Worm (Caenorhabditis elegans) whole organism, early embryonic: ENCODE results near the gene dep-1.

Experiments used
- B0310.2 ChIP-seq: sonication (generic microtip); optimal IDR thresholded peaks from 2 replicates; lab custom pipeline; 2016; ENCODE audit warnings: mild to moderate bottlenecking, missing genetic modification characterization, missing compliant biosample characterization
- F13C5.2 ChIP-seq: sonication (generic microtip); optimal IDR thresholded peaks from 2 replicates; lab custom pipeline; 2017; ENCODE audit warnings: mild to moderate bottlenecking, missing genetic modification characterization, inconsistent platforms, missing compliant biosample characterization
- aly-1 ChIP-seq: sonication (generic microtip); optimal IDR thresholded peaks from 2 replicates; lab custom pipeline; 2016; ENCODE audit warnings: missing genetic modification characterization, missing compliant biosample characterization
- ama-1 ChIP-seq: fragments of 150-350 bp; optimal IDR thresholded peaks from 2 replicates; lab custom pipeline; 2014
- ceh-13 ChIP-seq: fragments of 200-800 bp; sonication (Bioruptor generic); optimal IDR thresholded peaks from 2 replicates; lab custom pipeline; 2018; ENCODE audit warnings: mild to moderate bottlenecking, missing genetic modification characterization, missing compliant biosample characterization
- ceh-36 ChIP-seq: sonication (generic microtip); optimal IDR thresholded peaks from 2 replicates; lab custom pipeline; 2016; ENCODE audit warnings: missing genetic modification characterization, inconsistent platforms, missing compliant biosample characterization
- ets-7 ChIP-seq: sonication (generic microtip); optimal IDR thresholded peaks from 2 replicates; lab custom pipeline; 2016; ENCODE audit warnings: missing genotype, missing genetic modification characterization, missing compliant biosample characterization
- flt-1 ChIP-seq: fragments of 200-800 bp; sonication (Bioruptor generic); IDR thresholded peaks from 2 replicates; pipeline ENCODE4 v1.3.6; 2022; ENCODE audit warnings: missing genetic modification characterization, missing compliant biosample characterization
- hmbx-1 ChIP-seq: sonication (generic microtip); optimal IDR thresholded peaks from 2 replicates; lab custom pipeline; 2016; ENCODE audit warnings: mild to moderate bottlenecking, missing genetic modification characterization, missing compliant biosample characterization
- hmg-4 ChIP-seq: fragments of 200-800 bp; sonication (Bioruptor generic); optimal IDR thresholded peaks from 2 replicates; lab custom pipeline; 2018; ENCODE audit warnings: mild to moderate bottlenecking, missing genetic modification characterization, missing compliant biosample characterization
- hnd-1 ChIP-seq: sonication (generic microtip); optimal IDR thresholded peaks from 2 replicates; lab custom pipeline; 2016; ENCODE audit warnings: missing genetic modification characterization, missing compliant biosample characterization
- pes-1 ChIP-seq: fragments of 200-800 bp; sonication (Bioruptor generic); IDR thresholded peaks from 2 replicates; pipeline ENCODE4 v1.3.6; 2022; ENCODE audit warnings: missing genetic modification reagents, missing genetic modification characterization, missing compliant biosample characterization
- scrt-1 ChIP-seq: fragments of 200-800 bp; sonication (Bioruptor generic); IDR thresholded peaks from 2 replicates; pipeline ENCODE4 v1.3.6; 2022; ENCODE audit warnings: missing genetic modification characterization, missing compliant biosample characterization
- sea-1 ChIP-seq: fragments of 200-800 bp; sonication (Bioruptor generic); conservative IDR thresholded peaks from 2 replicates; pipeline ENCODE4 v1.3.6; 2022; ENCODE audit warnings: missing genetic modification characterization, missing compliant biosample characterization
- tbx-11 ChIP-seq: fragments of 200-800 bp; sonication (Bioruptor generic); IDR thresholded peaks from 2 replicates; pipeline ENCODE4 v1.3.6; 2022; ENCODE audit warnings: missing genetic modification characterization, missing compliant biosample characterization
- tbx-37 ChIP-seq: fragments of 200-800 bp; sonication (Bioruptor generic); conservative IDR thresholded peaks from 2 replicates; pipeline ENCODE4 v1.3.6; 2022; ENCODE audit warnings: missing genetic modification reagents, missing genetic modification characterization, missing compliant biosample characterization
- tra-4 ChIP-seq: sonication (generic microtip); optimal IDR thresholded peaks from 2 replicates; lab custom pipeline; 2017; ENCODE audit warnings: missing genetic modification characterization, missing compliant biosample characterization

Gene dep-1

DNA sequence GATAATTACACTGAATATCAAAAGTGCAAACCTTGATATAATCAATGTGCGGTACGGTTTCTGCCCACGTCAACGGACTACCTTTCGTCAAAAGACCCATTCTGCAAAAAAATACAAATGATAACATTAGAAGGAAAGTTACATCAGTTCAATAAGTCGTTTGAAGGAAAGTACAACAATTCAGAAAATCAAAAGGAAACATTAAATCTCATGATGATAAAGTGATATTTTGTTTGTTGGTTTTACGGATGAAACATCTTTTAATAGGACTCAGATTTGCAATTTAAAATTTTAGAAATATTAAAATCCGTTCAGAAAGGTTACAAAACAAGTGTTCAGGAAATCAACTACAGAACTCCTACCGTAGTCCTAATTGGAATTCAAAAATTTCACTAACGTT is 18.6 kb upstream of the dep-1 start, which contains the start of gene gcs-1:
Gene gcs-1, minus strand, starts transcription at position 101 of the 400 bp plus-strand sequence.
- TF ChIP-seq tbx-37 (GFP tag; lab: Robert Waterston, UW): no peak
- TF ChIP-seq ceh-13 (GFP tag; lab: Kevin White, UChicago): no peak
- no peak for TF ChIP-seq ceh-36 (tag; lab: Kevin White, UChicago)
- TF ChIP-seq tra-4 (tag; lab: Kevin White, UChicago): no peak
- no peak for TF ChIP-seq ama-1 (lab: Kevin White, UChicago)
- no peak for TF ChIP-seq tbx-11 (GFP tag; lab: Robert Waterston, UW)
- TF ChIP-seq ets-7 (tag; lab: Kevin White, UChicago): no peak
- no peak for TF ChIP-seq sea-1 (GFP tag; lab: Robert Waterston, UW)
- no peak for TF ChIP-seq scrt-1
- no peak for TF ChIP-seq pes-1
- no peak for TF ChIP-seq hnd-1 (tag; lab: Kevin White, UChicago)
- TF ChIP-seq F13C5.2 (tag; lab: Kevin White, UChicago): no peak
- no peak for TF ChIP-seq hmbx-1 (tag; lab: Kevin White, UChicago)
- no peak for TF ChIP-seq hmg-4 (GFP tag; lab: Kevin White, UChicago)
- no peak for TF ChIP-seq flt-1 (GFP tag; lab: Robert Waterston, UW)
- TF ChIP-seq B0310.2 (tag; lab: Kevin White, UChicago): no peak
- TF ChIP-seq aly-1 (tag; lab: Kevin White, UChicago): no peak

DNA sequence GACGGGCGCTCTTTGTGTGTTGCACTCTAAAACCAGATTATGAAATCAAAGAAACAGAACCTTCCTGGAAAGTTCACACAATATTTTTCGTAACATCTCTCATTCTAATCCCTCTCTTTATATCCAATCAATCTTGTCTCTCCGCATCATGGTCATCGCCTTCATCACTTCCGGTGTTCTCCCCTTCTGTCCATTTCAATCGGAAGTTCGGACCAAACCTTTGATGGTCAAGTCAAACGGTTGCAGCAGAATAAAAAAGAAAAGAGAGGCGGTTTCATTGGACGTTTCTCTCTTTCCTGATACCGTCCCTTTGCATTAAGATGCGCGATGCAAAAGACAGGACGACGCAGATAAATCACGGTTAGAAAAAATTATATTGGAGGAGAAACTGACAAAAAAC is 13.4 kb upstream of the dep-1 start:
- no peak for TF ChIP-seq flt-1 (GFP tag; lab: Robert Waterston, UW)
- no peak for TF ChIP-seq hnd-1 (tag; lab: Kevin White, UChicago)
- no peak for TF ChIP-seq ceh-13 (GFP tag; lab: Kevin White, UChicago)
- TF ChIP-seq ets-7 (tag; lab: Kevin White, UChicago): no peak
- no peak for TF ChIP-seq sea-1 (GFP tag; lab: Robert Waterston, UW)
- TF ChIP-seq pes-1: no peak
- TF ChIP-seq F13C5.2 (tag; lab: Kevin White, UChicago): no peak
- TF ChIP-seq hmg-4 (GFP tag; lab: Kevin White, UChicago): no peak
- TF ChIP-seq aly-1 (tag; lab: Kevin White, UChicago): no peak
- no peak for TF ChIP-seq tra-4 (tag; lab: Kevin White, UChicago)
- TF ChIP-seq hmbx-1 (tag; lab: Kevin White, UChicago): no peak
- no peak for TF ChIP-seq tbx-11 (GFP tag; lab: Robert Waterston, UW)
- TF ChIP-seq B0310.2 (tag; lab: Kevin White, UChicago): no peak
- no peak for TF ChIP-seq ama-1 (lab: Kevin White, UChicago)
- no peak for TF ChIP-seq tbx-37 (GFP tag; lab: Robert Waterston, UW)
- TF ChIP-seq scrt-1: no peak
- TF ChIP-seq ceh-36 (tag; lab: Kevin White, UChicago): no peak

DNA sequence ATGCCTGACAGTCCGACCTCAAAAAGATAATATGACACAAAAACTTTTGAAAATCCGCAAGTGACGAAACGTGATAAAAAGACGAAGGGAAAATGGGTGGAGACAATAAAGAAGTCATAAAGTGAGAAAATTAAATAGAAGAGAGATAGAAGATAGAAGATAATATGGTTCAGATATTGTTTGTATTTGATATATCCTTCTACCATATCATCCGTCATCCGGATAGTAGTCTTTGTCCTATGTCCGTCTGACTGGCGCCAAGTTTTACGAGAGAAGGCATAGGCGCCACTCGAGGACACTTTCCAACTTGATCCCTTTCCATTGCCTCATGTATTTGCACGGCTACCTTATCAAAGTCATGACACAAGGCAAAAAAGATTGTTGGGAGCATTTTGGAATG is 12.3 kb upstream of the dep-1 start:
- TF ChIP-seq hnd-1 (tag; lab: Kevin White, UChicago): no peak
- TF ChIP-seq hmbx-1 (tag; lab: Kevin White, UChicago): no peak
- TF ChIP-seq tbx-11 (GFP tag; lab: Robert Waterston, UW): no peak
- TF ChIP-seq B0310.2 (tag; lab: Kevin White, UChicago): no peak
- no peak for TF ChIP-seq ama-1 (lab: Kevin White, UChicago)

DNA sequence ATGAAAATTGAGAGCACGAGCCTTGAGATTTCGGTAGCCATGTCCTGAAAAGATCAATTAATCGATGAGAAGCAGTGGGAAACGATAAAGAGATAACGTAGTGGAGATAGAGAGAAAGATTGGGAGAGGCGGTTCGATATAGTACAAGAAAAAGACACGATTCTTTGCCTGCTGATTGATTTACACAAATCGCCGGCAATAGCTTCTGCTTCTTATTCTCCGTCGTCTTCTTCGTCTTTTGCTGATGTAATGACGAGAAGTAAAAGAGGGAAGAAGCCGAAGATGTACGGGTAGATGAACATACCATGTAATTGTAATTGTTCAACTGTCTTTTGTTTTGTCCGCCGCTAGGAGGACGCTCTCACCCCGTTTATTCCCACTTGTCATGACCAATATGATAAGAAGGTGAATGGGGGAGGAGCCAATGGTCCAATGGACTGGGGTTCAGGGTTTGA is 9.6 kb upstream of the dep-1 start, which contains the start of gene F37B12.1:
Gene F37B12.1, minus strand, starts transcription at position 51 of the 455 bp plus-strand sequence.
- TF ChIP-seq ceh-36 (tag; lab: Kevin White, UChicago): no peak
- TF ChIP-seq flt-1 (GFP tag; lab: Robert Waterston, UW): no peak
- no peak for TF ChIP-seq hmg-4 (GFP tag; lab: Kevin White, UChicago)
- TF ChIP-seq ceh-13 (GFP tag; lab: Kevin White, UChicago): no peak
- no peak for TF ChIP-seq hnd-1 (tag; lab: Kevin White, UChicago)
- no peak for TF ChIP-seq ama-1 (lab: Kevin White, UChicago)
- TF ChIP-seq B0310.2 (tag; lab: Kevin White, UChicago): no peak
- TF ChIP-seq pes-1: no peak
- TF ChIP-seq ets-7 (tag; lab: Kevin White, UChicago): no peak
- TF ChIP-seq tra-4 (tag; lab: Kevin White, UChicago): no peak
- TF ChIP-seq tbx-37 (GFP tag; lab: Robert Waterston, UW): no peak

DNA sequence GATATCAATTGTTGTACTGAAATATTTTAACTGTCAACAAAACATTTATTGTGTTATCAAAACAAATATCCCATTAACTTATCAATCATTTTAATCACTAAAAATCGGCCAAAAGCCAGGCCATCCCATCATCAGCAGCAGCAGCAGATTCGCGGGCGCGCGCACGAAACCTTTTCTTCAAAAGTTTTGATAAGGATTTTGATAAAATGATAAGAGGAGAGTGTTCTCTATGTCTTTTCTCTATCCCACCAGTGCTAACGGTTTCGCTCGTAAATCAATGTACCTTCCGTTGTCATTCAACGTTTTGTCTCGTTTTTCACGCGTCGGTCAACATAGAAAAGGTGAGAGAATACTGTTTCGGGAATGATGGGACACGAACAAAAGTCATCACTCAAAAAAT is 8.5 kb upstream of the dep-1 start:
- TF ChIP-seq sea-1 (GFP tag; lab: Robert Waterston, UW) (no peak), flt-1 (GFP tag; lab: Robert Waterston, UW) (no peak), tra-4 (tag; lab: Kevin White, UChicago) (no peak), ama-1 (lab: Kevin White, UChicago) (no peak), pes-1 (no peak), hmbx-1 (tag; lab: Kevin White, UChicago) (no peak), aly-1 (tag; lab: Kevin White, UChicago) (no peak), tbx-37 (GFP tag; lab: Robert Waterston, UW) (no peak), ceh-36 (tag; lab: Kevin White, UChicago) (no peak), scrt-1 (no peak), F13C5.2 (tag; lab: Kevin White, UChicago) (no peak), B0310.2 (tag; lab: Kevin White, UChicago) (no peak), ets-7 (tag; lab: Kevin White, UChicago) (no peak), tbx-11 (GFP tag; lab: Robert Waterston, UW) (no peak), hnd-1 (tag; lab: Kevin White, UChicago) (no peak), hmg-4 (GFP tag; lab: Kevin White, UChicago) (no peak), ceh-13 (GFP tag; lab: Kevin White, UChicago) (no peak)

DNA sequence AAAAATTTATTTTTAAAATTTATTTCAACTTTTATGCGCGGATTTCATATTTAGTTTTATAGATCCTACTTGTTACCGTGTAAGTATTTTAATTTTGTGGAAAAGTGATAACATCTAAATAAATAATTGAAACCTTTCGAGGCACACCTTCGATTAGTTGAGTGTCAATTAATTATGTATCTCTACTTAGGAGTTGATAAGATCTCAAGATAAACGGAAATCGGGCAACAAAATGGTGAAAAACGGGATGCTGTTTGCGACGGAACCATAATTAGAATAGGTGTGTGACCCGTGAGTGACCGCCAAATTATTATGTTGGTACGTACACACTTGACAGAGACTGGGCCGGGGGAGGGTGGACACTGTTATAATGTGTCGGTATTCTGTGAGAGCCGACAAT is 6.8 kb upstream of the dep-1 start:
- TF ChIP-seq flt-1 (GFP tag; lab: Robert Waterston, UW) (no peak), tbx-37 (GFP tag; lab: Robert Waterston, UW) (no peak), ets-7 (tag; lab: Kevin White, UChicago) (no peak), ceh-13 (GFP tag; lab: Kevin White, UChicago) (no peak), B0310.2 (tag; lab: Kevin White, UChicago) (no peak), aly-1 (tag; lab: Kevin White, UChicago) (no peak), F13C5.2 (tag; lab: Kevin White, UChicago) (no peak), tra-4 (tag; lab: Kevin White, UChicago) (no peak), hnd-1 (tag; lab: Kevin White, UChicago) (no peak), ceh-36 (tag; lab: Kevin White, UChicago) (no peak)
